Fruit fly (Drosophila melanogaster) Kc167 (cell line): ENCODE data around the gene yellow-k.

Source experiments
- Sin3A ChIP-seq: fragments of >200 bp; optimal IDR thresholded peaks from 2 replicates; lab custom pipeline; 2018; ENCODE audit warnings: missing external identifiers
- h ChIP-seq: fragments of >200 bp; optimal IDR thresholded peaks from 3 replicates; lab custom pipeline; 2018; ENCODE audit warnings: missing external identifiers
- insv ChIP-seq: fragments of >200 bp; optimal IDR thresholded peaks from 3 replicates; lab custom pipeline; 2018; ENCODE audit warnings: missing external identifiers
- psq ChIP-seq: fragments of >200 bp; optimal IDR thresholded peaks from 2 replicates; lab custom pipeline; 2017; ENCODE audit warnings: missing external identifiers

- TF ChIP-seq h (lab: Kevin White, UChicago): no peak
- no peak for TF ChIP-seq Sin3A (lab: Kevin White, UChicago)
- TF ChIP-seq insv (lab: Kevin White, UChicago): no peak
- TF ChIP-seq psq: no peak
These were observed 50.2 kb downstream of the yellow-k start for dm6 chr3L:15570571-15570970.
